Worm (Caenorhabditis elegans): Measurements from ENCODE around the gene T08A11.1.

DNA sequence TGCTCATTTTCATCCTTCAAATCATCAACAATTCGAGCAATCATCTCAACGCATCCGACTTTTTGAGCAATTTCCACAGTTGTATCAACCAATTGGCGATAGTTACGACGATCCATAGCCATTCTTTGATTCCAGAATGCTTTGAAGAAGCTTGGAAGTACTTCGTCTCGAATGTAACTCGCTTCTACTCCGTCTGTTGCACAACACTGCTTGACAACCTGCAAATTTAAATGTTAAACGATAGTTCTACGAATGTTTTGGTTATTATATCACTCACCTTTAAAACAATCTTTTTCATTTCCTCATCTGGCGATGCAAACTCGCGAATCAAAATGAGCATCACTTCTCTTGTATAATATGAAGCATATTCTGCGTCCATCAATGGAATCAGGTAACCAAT is 2.9 kb upstream of the T08A11.1 start:
- TF ChIP-seq elt-2 (tag; optimal IDR thresholded peaks at IDR 0.05): no peak
- no peak for TF ChIP-seq nhr-11 (tag; optimal IDR thresholded peaks at IDR 0.05)
- TF ChIP-seq snpc-4 (tag; optimal IDR thresholded peaks at IDR 0.05): no peak
- TF ChIP-seq nhr-12 (tag; optimal IDR thresholded peaks at IDR 0.05): no peak
- no peak for TF ChIP-seq nfya-1 (tag; optimal IDR thresholded peaks at IDR 0.05; ENCODE audit: insufficient read depth)
- TF ChIP-seq eor-1 (tag; optimal IDR thresholded peaks at IDR 0.05): no peak
- TF ChIP-seq mdl-1 (tag; optimal IDR thresholded peaks at IDR 0.05): no peak
- TF ChIP-seq ZK546.5 (tag; optimal IDR thresholded peaks at IDR 0.05): no peak
- TF ChIP-seq zag-1 (tag; optimal IDR thresholded peaks at IDR 0.05): no peak
- TF ChIP-seq ceh-16 (tag; optimal IDR thresholded peaks at IDR 0.05): no peak
- TF ChIP-seq R02D3.7 (tag; optimal IDR thresholded peaks at IDR 0.05): no peak
- no peak for TF ChIP-seq nhr-25 (tag; optimal IDR thresholded peaks at IDR 0.05)
- TF ChIP-seq daf-12 (tag; optimal IDR thresholded peaks at IDR 0.05): no peak
- TF ChIP-seq ama-1 (optimal IDR thresholded peaks at IDR 0.05): no peak

Measured in whole organism, L3 larva.